Worm (Caenorhabditis elegans) whole organism, midembryonic: ENCODE data around the gene M04D8.7.
"Not testable (repeated sequence)": the region's sequence is repeated elsewhere in the genome, so short reads cannot be mapped to it uniquely, and the experiment has no call there.

ENCODE experiments used
- T22C8.4 ChIP-seq: fragments of 200-800 bp; sonication (Bioruptor generic); IDR thresholded peaks from 2 replicates; pipeline ENCODE4 v1.3.6; 2022; ENCODE audit warnings: missing genetic modification characterization, missing compliant biosample characterization
- cog-1 ChIP-seq: sonication (generic microtip); optimal IDR thresholded peaks from 2 replicates; lab custom pipeline; 2016; ENCODE audit warnings: missing genetic modification characterization, missing compliant biosample characterization
- klf-2 ChIP-seq: fragments of 200-800 bp; sonication (Bioruptor generic); conservative IDR thresholded peaks from 2 replicates; pipeline ENCODE4 v1.3.6; 2022; ENCODE audit warnings: missing genetic modification reagents, missing genetic modification characterization, missing compliant biosample characterization
- ztf-23 ChIP-seq: fragments of 200-800 bp; sonication (Bioruptor generic); IDR thresholded peaks from 2 replicates; pipeline ENCODE4 v1.3.6; 2022; ENCODE audit warnings: missing genetic modification reagents, missing genetic modification characterization, missing compliant biosample characterization

ce11 chrIII:10053312-10053711 lies 16.1 kb downstream of the M04D8.7 start, which contains the start of gene T16G12.12:
- TF ChIP-seq cog-1 (tag; lab: Kevin White, UChicago); ztf-23 (GFP tag; lab: Robert Waterston, UW); T22C8.4; klf-2 (GFP tag; lab: Robert Waterston, UW): not testable (repeated sequence)
